In the genomic region with DNA sequence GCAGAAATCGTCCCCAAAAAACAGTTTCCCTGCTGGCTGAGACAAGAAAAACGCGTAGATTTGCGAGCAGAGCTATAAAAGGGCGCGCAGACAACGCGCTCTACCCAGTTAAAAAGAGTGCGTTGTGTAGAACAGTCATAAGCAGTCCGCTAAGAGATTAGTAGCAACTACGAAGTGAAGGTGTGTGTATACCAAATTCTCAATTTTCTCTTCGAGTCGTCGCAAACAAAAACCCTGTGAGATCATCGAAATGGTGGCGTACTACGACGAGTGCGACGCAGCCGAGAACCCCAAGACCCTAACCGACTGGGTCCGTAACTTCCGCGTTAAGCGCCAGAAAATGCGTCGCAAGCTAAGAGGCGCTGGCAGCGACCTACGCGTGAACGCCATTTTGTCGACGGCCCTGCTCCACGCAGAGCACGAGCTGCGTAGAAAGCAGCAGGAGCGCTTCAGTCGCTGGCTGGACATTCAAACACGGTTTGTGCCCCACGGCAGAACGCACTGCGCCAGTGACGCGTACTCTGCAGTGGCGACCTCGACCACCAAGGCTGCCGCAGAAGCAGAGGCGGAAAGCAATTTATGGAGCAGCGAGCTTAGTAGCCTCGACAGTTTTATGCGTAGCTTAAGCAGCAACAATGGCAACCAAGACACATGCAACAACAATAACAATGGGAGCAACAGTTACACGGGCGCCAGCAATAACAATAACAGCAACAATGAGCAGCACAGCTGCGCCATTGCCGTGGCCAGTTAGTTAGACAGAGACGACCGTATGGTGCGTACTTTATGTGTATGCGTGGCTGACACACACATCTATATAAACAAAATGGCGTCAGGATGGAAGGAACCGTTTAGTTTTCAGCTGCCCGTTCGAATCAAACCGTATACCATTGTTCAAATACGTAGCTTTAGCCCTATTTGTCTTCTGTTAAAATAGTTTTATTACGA, we compare ENCODE assay signal across 6 fruit fly cellular contexts.
TF ChIP-seq lines count a peak whose summit lies in the region.

No protein-coding gene starts in this region.

- no peak for TF ChIP-seq CTCF in whole organism, embryonic (GFP tag; optimal IDR thresholded peaks at IDR 0.05; lab: Kevin White, UChicago)

TF ChIP-seq in whole organism, 6 proteins besides CTCF, POLR2A, EP300 and RAD21:
- TF ChIP-seq usp (GFP tag; optimal IDR thresholded peaks at IDR 0.05; lab: Kevin White, UChicago): no peak
- TF ChIP-seq EcR (GFP tag; optimal IDR thresholded peaks at IDR 0.05; lab: Kevin White, UChicago): no peak
- TF ChIP-seq pan (optimal IDR thresholded peaks at IDR 0.05; lab: Kevin White, UChicago): no peak
- no peak for TF ChIP-seq psq (optimal IDR thresholded peaks at IDR 0.05; lab: Kevin White, UChicago)
- TF ChIP-seq CG8478 (optimal IDR thresholded peaks at IDR 0.05; lab: Kevin White, UChicago): peak; percentile 45
TF ChIP-seq in whole organism: peak in this region for 1.

TF ChIP-seq in whole organism, adult, 20 proteins besides CTCF, POLR2A, EP300 and RAD21 (continues in another document):
- TF ChIP-seq CG5204 (GFP tag; optimal IDR thresholded peaks at IDR 0.05; lab: Kevin White, UChicago): no peak
- peak; percentile 44 for TF ChIP-seq Mnt (GFP tag; optimal IDR thresholded peaks at IDR 0.05; lab: Kevin White, UChicago)
- TF ChIP-seq CG33017 (tag; optimal IDR thresholded peaks at IDR 0.05; lab: Kevin White, UChicago): no peak
- no peak for TF ChIP-seq Clk (GFP tag; optimal IDR thresholded peaks at IDR 0.05; lab: Kevin White, UChicago)
- TF ChIP-seq CG1620 (GFP tag; optimal IDR thresholded peaks at IDR 0.05; lab: Kevin White, UChicago): peak; percentile 55
- TF ChIP-seq cic (GFP tag; optimal IDR thresholded peaks at IDR 0.05; lab: Kevin White, UChicago): peak; percentile 21
- no peak for TF ChIP-seq toe (GFP tag; optimal IDR thresholded peaks at IDR 0.05; lab: Kevin White, UChicago)
- TF ChIP-seq kay (GFP tag; lab: Kevin White, UChicago; ENCODE audit: borderline replicate concordance): no peak
- peak; percentile 12 for TF ChIP-seq CG12768 (GFP tag; optimal IDR thresholded peaks at IDR 0.05; lab: Kevin White, UChicago)
- TF ChIP-seq pad (GFP tag; optimal IDR thresholded peaks at IDR 0.05; lab: Kevin White, UChicago): no peak
- TF ChIP-seq CG11617 (GFP tag; optimal IDR thresholded peaks at IDR 0.05; lab: Kevin White, UChicago): peak; percentile 25
- peak; percentile 95 for TF ChIP-seq ovo (GFP tag; optimal IDR thresholded peaks at IDR 0.05; lab: Kevin White, UChicago)
- TF ChIP-seq Crg-1 (GFP tag; optimal IDR thresholded peaks at IDR 0.05; lab: Kevin White, UChicago): no peak
- TF ChIP-seq tj (GFP tag; optimal IDR thresholded peaks at IDR 0.05; lab: Kevin White, UChicago): peak; percentile 16
- TF ChIP-seq CG14711 (tag; optimal IDR thresholded peaks at IDR 0.05; lab: Kevin White, UChicago): no peak

TF ChIP-seq in whole organism, embryonic, 481 proteins besides CTCF, POLR2A, EP300 and RAD21 (continues in another document):
- TF ChIP-seq dati (GFP tag; IDR thresholded peaks at IDR 0.05; lab: Robert Waterston, UW) (no peak), CG12769 (tag; optimal IDR thresholded peaks at IDR 0.05; lab: Kevin White, UChicago) (peak; percentile 16), Ada2b (GFP tag; IDR thresholded peaks at IDR 0.05; lab: Robert Waterston, UW) (no peak), CG14050 (GFP tag; IDR thresholded peaks at IDR 0.05; lab: Robert Waterston, UW) (no peak; the same call in 2 of the 3 replicates), CG8089 (GFP tag; optimal IDR thresholded peaks at IDR 0.05; lab: Kevin White, UChicago) (peak; percentile 4), CG18262 (tag; optimal IDR thresholded peaks at IDR 0.05; lab: Kevin White, UChicago) (no peak), CG4328 (GFP tag; optimal IDR thresholded peaks at IDR 0.05; lab: Kevin White, UChicago) (peak; percentile 17), CG17359 (tag; optimal IDR thresholded peaks at IDR 0.05; lab: Kevin White, UChicago) (peak; percentile 10), Antp (GFP tag; optimal IDR thresholded peaks at IDR 0.05; lab: Kevin White, UChicago) (peak; percentile 38), CG31224 (GFP tag; IDR thresholded peaks at IDR 0.05; lab: Robert Waterston, UW) (peak; percentile 36; the same call in 1 of the 2 replicates), CG11456 (GFP tag; IDR thresholded peaks at IDR 0.05; lab: Robert Waterston, UW) (peak; percentile 57; the same call in 2 of the 3 replicates), cad (GFP tag; optimal IDR thresholded peaks at IDR 0.05; lab: Kevin White, UChicago) (no peak), zen (tag; optimal IDR thresholded peaks at IDR 0.05; lab: Kevin White, UChicago) (no peak), Awh (GFP tag; IDR thresholded peaks at IDR 0.05; lab: Robert Waterston, UW) (peak; percentile 32; the same call in 1 of the 2 replicates), grau (tag; optimal IDR thresholded peaks at IDR 0.05; lab: Kevin White, UChicago) (no peak)

TF ChIP-seq in whole organism, prepupa, 60 proteins besides CTCF, POLR2A, EP300 and RAD21 (continues in another document):
- TF ChIP-seq CG9139 (GFP tag; optimal IDR thresholded peaks at IDR 0.05; lab: Kevin White, UChicago): peak; percentile 41
- no peak for TF ChIP-seq Blimp-1 (GFP tag; optimal IDR thresholded peaks at IDR 0.05; lab: Kevin White, UChicago)
- TF ChIP-seq spab (GFP tag; optimal IDR thresholded peaks at IDR 0.05; lab: Kevin White, UChicago): no peak
- no peak for TF ChIP-seq Smox (GFP tag; optimal IDR thresholded peaks at IDR 0.05; lab: Kevin White, UChicago)
- TF ChIP-seq CG8632 (GFP tag; optimal IDR thresholded peaks at IDR 0.05; lab: Kevin White, UChicago): peak; percentile 1
- no peak for TF ChIP-seq OdsH (GFP tag; optimal IDR thresholded peaks at IDR 0.05; lab: Kevin White, UChicago)
- TF ChIP-seq dac (GFP tag; optimal IDR thresholded peaks at IDR 0.05; lab: Kevin White, UChicago): no peak
- peak; percentile 59 for TF ChIP-seq Eip78C (GFP tag; lab: Kevin White, UChicago)
- TF ChIP-seq CG32006 (GFP tag; optimal IDR thresholded peaks at IDR 0.05; lab: Kevin White, UChicago): no peak
- no peak for TF ChIP-seq Hr38 (GFP tag; optimal IDR thresholded peaks at IDR 0.05; lab: Kevin White, UChicago)
- TF ChIP-seq Sox15 (GFP tag; optimal IDR thresholded peaks at IDR 0.05; lab: Kevin White, UChicago): no peak
- no peak for TF ChIP-seq fd85E (GFP tag; optimal IDR thresholded peaks at IDR 0.05; lab: Kevin White, UChicago)
- 0 out of 3 replicates have a peak, but pooled peaks have one; percentile 23 for TF ChIP-seq CG8119 (GFP tag; IDR thresholded peaks at IDR 0.05; lab: Robert Waterston, UW)
- TF ChIP-seq CG7368 (GFP tag; optimal IDR thresholded peaks at IDR 0.05; lab: Kevin White, UChicago): peak; percentile 26
- TF ChIP-seq dsx (GFP tag; optimal IDR thresholded peaks at IDR 0.05; lab: Kevin White, UChicago; ENCODE audit: poor library complexity, severe bottlenecking): peak; percentile 63
- peak; percentile 41 for TF ChIP-seq vri (GFP tag; optimal IDR thresholded peaks at IDR 0.05; lab: Kevin White, UChicago)

TF ChIP-seq in whole organism, pupa, 21 proteins besides CTCF, POLR2A, EP300 and RAD21:
- TF ChIP-seq CG4496 (GFP tag; IDR thresholded peaks at IDR 0.05; lab: Robert Waterston, UW) (peak; percentile 58), CG10348 (GFP tag; IDR thresholded peaks at IDR 0.05; lab: Robert Waterston, UW) (no peak), fd96Ca (GFP tag; IDR thresholded peaks at IDR 0.05; lab: Robert Waterston, UW) (peak; percentile 56; the same call in 2 of the 3 replicates), CG17806 (tag; optimal IDR thresholded peaks at IDR 0.05; lab: Kevin White, UChicago) (no peak), Pif1B (GFP tag; optimal IDR thresholded peaks at IDR 0.05; lab: Kevin White, UChicago) (no peak), Ets98B (GFP tag; IDR thresholded peaks at IDR 0.05; lab: Robert Waterston, UW) (no peak; the same call in 1 of the 2 replicates), CG8301 (tag; optimal IDR thresholded peaks at IDR 0.05; lab: Kevin White, UChicago) (no peak), rn (GFP tag; IDR thresholded peaks at IDR 0.05; lab: Robert Waterston, UW) (no peak), CG12605 (GFP tag; IDR thresholded peaks at IDR 0.05; lab: Robert Waterston, UW) (peak; percentile 15; the same call in 1 of the 2 replicates), Snoo (tag; optimal IDR thresholded peaks at IDR 0.05; lab: Kevin White, UChicago) (no peak), CG8159 (tag; optimal IDR thresholded peaks at IDR 0.05; lab: Kevin White, UChicago) (peak; percentile 26), CG14655 (GFP tag; optimal IDR thresholded peaks at IDR 0.05; lab: Kevin White, UChicago) (no peak)

TF ChIP-seq in whole organism, wandering third instar larva, 38 proteins besides CTCF, POLR2A, EP300 and RAD21:
- TF ChIP-seq Mio (GFP tag; optimal IDR thresholded peaks at IDR 0.05; lab: Kevin White, UChicago) (peak; percentile 19), Hnf4 (GFP tag; optimal IDR thresholded peaks at IDR 0.05; lab: Kevin White, UChicago) (peak; percentile 72), jim (GFP tag; optimal IDR thresholded peaks at IDR 0.05; lab: Kevin White, UChicago) (peak; percentile 72), woc (GFP tag; optimal IDR thresholded peaks at IDR 0.05; lab: Kevin White, UChicago) (no peak), Sp1 (GFP tag; optimal IDR thresholded peaks at IDR 0.05; lab: Kevin White, UChicago) (peak; percentile 28), lola (GFP tag; optimal IDR thresholded peaks at IDR 0.05; lab: Kevin White, UChicago) (no peak), Rel (GFP tag; optimal IDR thresholded peaks at IDR 0.05; lab: Kevin White, UChicago) (no peak), Rel (tag; optimal IDR thresholded peaks at IDR 0.05; lab: Kevin White, UChicago) (peak; percentile 29), Hr83 (GFP tag; optimal IDR thresholded peaks at IDR 0.05; lab: Kevin White, UChicago; ENCODE audit: poor library complexity, severe bottlenecking) (peak; percentile 52), CG9705 (GFP tag; optimal IDR thresholded peaks at IDR 0.05; lab: Kevin White, UChicago) (no peak), dl (GFP tag; optimal IDR thresholded peaks at IDR 0.05; lab: Kevin White, UChicago; ENCODE audit: insufficient read depth in 1 of 2, partially characterized antibody in 2 of 2) (peak in 1 of 2 experiments; percentile 32), Vsx2 (GFP tag; optimal IDR thresholded peaks at IDR 0.05; lab: Kevin White, UChicago; ENCODE audit: partially characterized antibody) (no peak), tai (GFP tag; optimal IDR thresholded peaks at IDR 0.05; lab: Kevin White, UChicago) (peak; percentile 56), h (GFP tag; optimal IDR thresholded peaks at IDR 0.05; lab: Kevin White, UChicago) (no peak), HLH106 (tag; optimal IDR thresholded peaks at IDR 0.05; lab: Kevin White, UChicago) (no peak), GATAd (GFP tag; optimal IDR thresholded peaks at IDR 0.05; lab: Kevin White, UChicago) (no peak), fru (GFP tag; optimal IDR thresholded peaks at IDR 0.05; lab: Kevin White, UChicago) (no peak), Dif (GFP tag; optimal IDR thresholded peaks at IDR 0.05; lab: Kevin White, UChicago; ENCODE audit: partially characterized antibody) (peak; percentile 76), psq (GFP tag; optimal IDR thresholded peaks at IDR 0.05; lab: Kevin White, UChicago) (no peak), OdsH (GFP tag; optimal IDR thresholded peaks at IDR 0.05; lab: Kevin White, UChicago) (peak; percentile 14)
TF ChIP-seq in whole organism, wandering third instar larva: peak in this region for 10.
